Worm (Caenorhabditis elegans) whole organism, young adult: ENCODE results near the gene Y40A1A.3.
A peak's percentile ranks its signal among the peaks of the same experiment; 100 is the strongest.

ENCODE experiments used
- F23B12.7 ChIP-seq: sonication (generic microtip); optimal IDR thresholded peaks from 2 replicates; lab custom pipeline; 2017; ENCODE audit warnings: missing genetic modification characterization, mild to moderate bottlenecking, missing compliant biosample characterization, antibody characterized with exemption, moderate library complexity; ENCODE audit not compliant: insufficient read depth
- F39B2.1 ChIP-seq: fragments of 200-800 bp; sonication (Bioruptor generic); IDR thresholded peaks from 2 replicates; pipeline ENCODE4 v1.3.6; 2022; ENCODE audit warnings: missing genetic modification reagents, missing genetic modification characterization, missing compliant biosample characterization
- F49E8.2 ChIP-seq: sonication (generic microtip); optimal IDR thresholded peaks from 3 replicates; lab custom pipeline; 2017; ENCODE audit warnings: missing genetic modification characterization, mild to moderate bottlenecking, missing compliant biosample characterization, antibody characterized with exemption, moderate library complexity; ENCODE audit not compliant: insufficient read depth
- F52B5.7 ChIP-seq: sonication (generic microtip); optimal IDR thresholded peaks from 2 replicates; lab custom pipeline; 2016; ENCODE audit warnings: mild to moderate bottlenecking, missing genetic modification characterization, missing compliant biosample characterization
- F55B11.4 ChIP-seq: sonication (generic microtip); optimal IDR thresholded peaks from 2 replicates; lab custom pipeline; 2016; ENCODE audit warnings: missing compliant biosample characterization, missing genetic modification characterization, borderline replicate concordance; ENCODE audit not compliant: insufficient read depth
- Y53F4B.3 ChIP-seq: fragments of 200-800 bp; sonication (Bioruptor generic); IDR thresholded peaks from 2 replicates; pipeline ENCODE4 v1.3.6; 2022; ENCODE audit warnings: missing genetic modification reagents, missing genetic modification characterization, missing compliant biosample characterization
- Y95B8A.8 ChIP-seq: fragments of 200-800 bp; sonication (Bioruptor generic); IDR thresholded peaks from 2 replicates; pipeline ENCODE4 v1.3.6; 2022; ENCODE audit warnings: missing genetic modification reagents, missing genetic modification characterization, missing compliant biosample characterization
- ZK185.1 ChIP-seq: sonication (generic microtip); optimal IDR thresholded peaks from 2 replicates; lab custom pipeline; 2016; ENCODE audit warnings: mild to moderate bottlenecking, missing genetic modification characterization, missing compliant biosample characterization; ENCODE audit not compliant: poor library complexity, severe bottlenecking
- akir-1 ChIP-seq: fragments of 200-800 bp; sonication (Bioruptor generic); optimal IDR thresholded peaks from 2 replicates; lab custom pipeline; 2018; ENCODE audit warnings: mild to moderate bottlenecking, missing genetic modification characterization, moderate library complexity, missing compliant biosample characterization
- athp-1 ChIP-seq: sonication (generic microtip); optimal IDR thresholded peaks from 2 replicates; lab custom pipeline; 2017; ENCODE audit warnings: mild to moderate bottlenecking, missing genetic modification characterization, missing compliant biosample characterization
- attf-3 ChIP-seq: fragments of 200-800 bp; sonication (Bioruptor generic); conservative IDR thresholded peaks from 2 replicates; pipeline ENCODE4 v1.3.6; 2022; ENCODE audit warnings: missing genetic modification reagents, missing genetic modification characterization, missing compliant biosample characterization
- attf-5 ChIP-seq: fragments of 200-800 bp; sonication (Bioruptor generic); optimal IDR thresholded peaks from 2 replicates; lab custom pipeline; 2018; ENCODE audit warnings: mild to moderate bottlenecking, missing genetic modification characterization, missing compliant biosample characterization
- ceh-27 ChIP-seq: fragments of 200-800 bp; sonication (Bioruptor generic); optimal IDR thresholded peaks from 2 replicates; lab custom pipeline; 2018; ENCODE audit warnings: mild to moderate bottlenecking, missing genetic modification characterization, moderate library complexity, missing compliant biosample characterization
- die-1 ChIP-seq: sonication (generic microtip); optimal IDR thresholded peaks from 2 replicates; lab custom pipeline; 2016; ENCODE audit warnings: missing genotype, mild to moderate bottlenecking, missing genetic modification characterization, missing compliant biosample characterization
- dpl-1 ChIP-seq: fragments of 150-350 bp; optimal IDR thresholded peaks from 2 replicates; lab custom pipeline; 2014; ENCODE audit warnings: missing biosample characterization, missing genetic modification reagents, missing genetic modification characterization
- efl-1 ChIP-seq: fragments of 150-350 bp; optimal IDR thresholded peaks from 2 replicates; lab custom pipeline; 2014; ENCODE audit warnings: missing biosample characterization, missing genetic modification reagents, missing genetic modification characterization
- egrh-3 ChIP-seq: fragments of 200-800 bp; sonication (Bioruptor generic); IDR thresholded peaks from 2 replicates; pipeline ENCODE4 v1.3.6; 2022; ENCODE audit warnings: missing genetic modification reagents, missing genetic modification characterization, missing compliant biosample characterization
- him-1 ChIP-seq: sonication (generic microtip); optimal IDR thresholded peaks from 2 replicates; lab custom pipeline; 2016; ENCODE audit warnings: missing genotype, missing genetic modification reagents, missing genetic modification characterization, missing compliant biosample characterization
- hmg-1.2 ChIP-seq: fragments of 200-800 bp; sonication (Bioruptor generic); IDR thresholded peaks from 2 replicates; pipeline ENCODE4 v1.3.6; 2022; ENCODE audit warnings: missing genetic modification reagents, missing genetic modification characterization, missing compliant biosample characterization
- lag-1 ChIP-seq: fragments of 200-800 bp; sonication (Bioruptor generic); IDR thresholded peaks from 2 replicates; pipeline ENCODE4 v1.3.6; 2022; ENCODE audit warnings: missing genetic modification reagents, missing genetic modification characterization, missing compliant biosample characterization
- lin-35 ChIP-seq, 3 experiments: fragments of 150-350 bp in 2 of 3; sonication (generic microtip) in 1 of 3; optimal IDR thresholded peaks; 2 replicates each; lab custom pipeline; 2014 to 2018; ENCODE audit warnings: missing biosample characterization in 3 of 3, missing genetic modification characterization in 3 of 3, missing genetic modification reagents in 3 of 3
- lir-1 ChIP-seq: fragments of 200-800 bp; sonication (Bioruptor generic); conservative IDR thresholded peaks from 2 replicates; pipeline ENCODE4 v1.3.6; 2022; ENCODE audit warnings: missing genetic modification reagents, missing genetic modification characterization, missing compliant biosample characterization
- madf-3 ChIP-seq: fragments of 200-800 bp; sonication (Bioruptor generic); IDR thresholded peaks from 2 replicates; pipeline ENCODE4 v1.3.6; 2022; ENCODE audit warnings: missing genetic modification reagents, missing genetic modification characterization, missing compliant biosample characterization
- madf-8 ChIP-seq: fragments of 200-800 bp; sonication (Bioruptor generic); conservative IDR thresholded peaks from 2 replicates; pipeline ENCODE4 v1.3.6; 2022; ENCODE audit warnings: missing genetic modification reagents, missing genetic modification characterization, missing compliant biosample characterization
- mel-28 ChIP-seq: sonication (generic microtip); optimal IDR thresholded peaks from 2 replicates; lab custom pipeline; 2016; ENCODE audit warnings: borderline replicate concordance, mild to moderate bottlenecking, missing genetic modification characterization, missing compliant biosample characterization
- nfya-2 ChIP-seq: fragments of 200-800 bp; sonication (Bioruptor generic); IDR thresholded peaks from 2 replicates; pipeline ENCODE4 v1.3.6; 2022; ENCODE audit warnings: missing genetic modification reagents, missing genetic modification characterization, missing compliant biosample characterization
- nhr-27 ChIP-seq: fragments of 200-800 bp; sonication (Bioruptor generic); optimal IDR thresholded peaks from 2 replicates; lab custom pipeline; 2018; ENCODE audit warnings: mild to moderate bottlenecking, missing genetic modification characterization, moderate library complexity, missing compliant biosample characterization
- nhr-90 ChIP-seq: sonication (generic microtip); optimal IDR thresholded peaks from 2 replicates; lab custom pipeline; 2016; ENCODE audit warnings: missing genotype, mild to moderate bottlenecking, missing genetic modification characterization, missing compliant biosample characterization
- pha-4 ChIP-seq: fragments of 150-350 bp; sonication (generic microtip); optimal IDR thresholded peaks from 2 replicates; lab custom pipeline; 2014; ENCODE audit warnings: missing biosample characterization, missing genetic modification reagents, missing genetic modification characterization
- rcor-1 ChIP-seq: fragments of 200-800 bp; sonication (Bioruptor generic); IDR thresholded peaks from 2 replicates; pipeline ENCODE4 v1.3.6; 2022; ENCODE audit warnings: missing genetic modification reagents, missing genetic modification characterization, missing compliant biosample characterization
- rpc-1 ChIP-seq, 2 experiments: fragments of 150-350 bp in 1 of 2; sonication (generic microtip) in 1 of 2; optimal IDR thresholded peaks; 2 replicates each; lab custom pipeline; 2014 to 2018; ENCODE audit warnings: missing biosample characterization in 1 of 2, missing genetic modification characterization in 1 of 2, missing genetic modification reagents in 1 of 2, missing genotype in 1 of 2
- tbp1 ChIP-seq: fragments of 200-800 bp; sonication (Bioruptor generic); optimal IDR thresholded peaks from 2 replicates; lab custom pipeline; 2018; ENCODE audit warnings: mild to moderate bottlenecking, missing genetic modification characterization, missing compliant biosample characterization
- tbx-9 ChIP-seq: sonication (generic microtip); optimal IDR thresholded peaks from 2 replicates; lab custom pipeline; 2016; ENCODE audit warnings: borderline replicate concordance, missing genetic modification characterization, inconsistent platforms, missing compliant biosample characterization
- xnd-1 ChIP-seq: sonication (generic microtip); optimal IDR thresholded peaks from 2 replicates; lab custom pipeline; 2016; ENCODE audit warnings: missing genotype, missing genetic modification reagents, missing genetic modification characterization, missing compliant biosample characterization
- zfh-2 ChIP-seq: fragments of 200-800 bp; sonication (Bioruptor generic); conservative IDR thresholded peaks from 2 replicates; pipeline ENCODE4 v1.3.6; 2022; ENCODE audit warnings: missing genetic modification reagents, missing genetic modification characterization, missing compliant biosample characterization
- ztf-28 ChIP-seq: fragments of 200-800 bp; sonication (Bioruptor generic); IDR thresholded peaks from 2 replicates; pipeline ENCODE4 v1.3.6; 2022; ENCODE audit warnings: missing genetic modification reagents, missing genetic modification characterization, missing compliant biosample characterization

Gene Y40A1A.3

ce11 chrX:1971647-1972046 is 26.2 kb downstream of the Y40A1A.3 start:
- TF ChIP-seq zfh-2 (GFP tag; lab: Robert Waterston, UW) (peak; percentile 61), efl-1 (GFP tag; lab: Kevin White, UChicago) (no peak), madf-3 (GFP tag; lab: Robert Waterston, UW) (0 out of 2 replicates have a peak, but pooled peaks have one; percentile 62), die-1 (tag; lab: Kevin White, UChicago) (no peak)

ce11 chrX:1969575-1969974 is 28.3 kb downstream of the Y40A1A.3 start, which contains the start of gene str-79:
TSS of gene str-79 (plus strand) at chrX:1969875.
- TF ChIP-seq madf-8 (GFP tag; lab: Robert Waterston, UW) = no peak

- TF ChIP-seq attf-5 (GFP tag; lab: Kevin White, UChicago) (peak; percentile 5), ZK185.1 (tag; lab: Kevin White, UChicago) (peak; percentile 56), die-1 (tag; lab: Kevin White, UChicago) (no peak), ceh-27 (GFP tag; lab: Kevin White, UChicago) (no peak), F49E8.2 (no peak), hmg-1.2 (GFP tag; lab: Robert Waterston, UW) (peak; percentile 75; the same call in 1 of the 2 replicates), tbp1 (no peak), lin-35 (GFP tag; optimal IDR thresholded peaks at IDR 0.05; lab: Kevin White, UChicago) (peak in 1 of 3 experiments; percentile 35)
Observed at ce11 chrX:1964828-1965227, 33.0 kb downstream of the Y40A1A.3 start.

ce11 chrX:1964411-1964810 is 33.4 kb downstream of the Y40A1A.3 start:
- TF ChIP-seq F52B5.7 (tag; lab: Kevin White, UChicago) (no peak), egrh-3 (GFP tag; lab: Robert Waterston, UW) (peak; percentile 12; the same call in 1 of the 2 replicates), lir-1 (GFP tag; lab: Robert Waterston, UW) (no peak), F23B12.7 (tag; lab: Kevin White, UChicago) (no peak), lag-1 (no peak), zfh-2 (GFP tag; lab: Robert Waterston, UW) (peak; percentile 74), nhr-90 (tag; lab: Kevin White, UChicago) (no peak), rpc-1 (optimal IDR thresholded peaks at IDR 0.05; lab: Kevin White, UChicago) (no peak), rpc-1 (tag; optimal IDR thresholded peaks at IDR 0.05; lab: Kevin White, UChicago) (no peak), tbx-9 (tag; lab: Kevin White, UChicago) (no peak), F55B11.4 (no peak), nfya-2 (GFP tag; lab: Robert Waterston, UW) (no peak), madf-3 (GFP tag; lab: Robert Waterston, UW) (no peak), efl-1 (GFP tag; lab: Kevin White, UChicago) (no peak), lin-35 (GFP tag; optimal IDR thresholded peaks at IDR 0.05; lab: Kevin White, UChicago) (no peak), dpl-1 (GFP tag; lab: Kevin White, UChicago) (no peak), xnd-1 (tag; lab: Kevin White, UChicago) (no peak), ztf-28 (GFP tag; lab: Robert Waterston, UW) (no peak)
- TF ChIP-seq, all 124 proteins: peak for 2

- TF ChIP-seq akir-1 (GFP tag; lab: Kevin White, UChicago) (no peak), rpc-1 (optimal IDR thresholded peaks at IDR 0.05; lab: Kevin White, UChicago) (no peak), rpc-1 (tag; optimal IDR thresholded peaks at IDR 0.05; lab: Kevin White, UChicago) (no peak), Y95B8A.8 (GFP tag; lab: Robert Waterston, UW) (no peak), mel-28 (no peak), xnd-1 (tag; lab: Kevin White, UChicago) (no peak), egrh-3 (GFP tag; lab: Robert Waterston, UW) (no peak), Y53F4B.3 (no peak), attf-3 (no peak), F39B2.1 (GFP tag; lab: Robert Waterston, UW) (no peak), rcor-1 (GFP tag; lab: Robert Waterston, UW) (no peak), nhr-27 (no peak), attf-5 (GFP tag; lab: Kevin White, UChicago) (no peak), him-1 (no peak), pha-4 (tag; lab: Kevin White, UChicago) (no peak), athp-1 (tag; lab: Kevin White, UChicago) (no peak), F55B11.4 (no peak)
Observed at ce11 chrX:1962273-1962672, 35.6 kb downstream of the Y40A1A.3 start, which contains the start of gene F52D2.7. TSS of gene F52D2.7 (plus strand) at chrX:1962573.
